Worm (Caenorhabditis elegans): ENCODE data around the gene rmd-1.
A peak's percentile ranks its signal among the peaks of the same experiment; 100 is the strongest.

The rmd-1 gene

DNA sequence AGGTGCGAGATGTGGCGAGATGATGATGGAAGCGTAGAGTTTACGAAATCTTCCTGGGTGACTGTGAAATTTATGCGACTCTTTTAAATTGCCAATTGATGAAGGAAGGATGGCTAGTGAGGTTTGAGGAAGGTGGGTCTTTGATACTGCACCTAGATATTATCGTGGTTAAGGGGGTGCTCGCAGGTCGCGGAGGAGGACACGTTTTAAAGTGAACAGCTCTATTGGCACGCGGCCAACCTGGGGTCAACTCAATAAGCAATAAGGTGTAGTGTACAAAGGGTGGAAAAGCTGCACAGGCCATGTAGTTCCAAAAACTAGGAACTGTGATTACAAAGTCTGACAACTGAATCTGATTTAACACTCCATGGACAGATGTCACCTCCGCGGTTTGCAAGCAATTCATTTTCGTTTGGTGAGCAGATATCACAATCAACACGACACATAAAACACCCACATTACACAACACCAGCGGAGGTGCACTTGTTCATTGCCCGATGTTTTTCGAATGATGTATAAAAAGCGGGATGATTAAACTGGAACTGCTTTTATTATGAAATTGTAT lies 13.5 kb upstream of the rmd-1 start:
- TF ChIP-seq med-1 (GFP tag; optimal IDR thresholded peaks at IDR 0.05; ENCODE audit: insufficient read depth): no peak
- TF ChIP-seq cog-1 (tag; optimal IDR thresholded peaks at IDR 0.05): no peak
- TF ChIP-seq T22C8.4 (GFP tag; IDR thresholded peaks at IDR 0.05): no peak
- no peak for TF ChIP-seq ref-1 (GFP tag; conservative IDR thresholded peaks at IDR 0.05)
- TF ChIP-seq tab-1 (GFP tag; IDR thresholded peaks at IDR 0.05): no peak
- TF ChIP-seq ztf-29 (GFP tag; IDR thresholded peaks at IDR 0.05): no peak
- TF ChIP-seq flt-1 (GFP tag; IDR thresholded peaks at IDR 0.05): no peak
- no peak for TF ChIP-seq ztf-23 (GFP tag; IDR thresholded peaks at IDR 0.05)

DNA sequence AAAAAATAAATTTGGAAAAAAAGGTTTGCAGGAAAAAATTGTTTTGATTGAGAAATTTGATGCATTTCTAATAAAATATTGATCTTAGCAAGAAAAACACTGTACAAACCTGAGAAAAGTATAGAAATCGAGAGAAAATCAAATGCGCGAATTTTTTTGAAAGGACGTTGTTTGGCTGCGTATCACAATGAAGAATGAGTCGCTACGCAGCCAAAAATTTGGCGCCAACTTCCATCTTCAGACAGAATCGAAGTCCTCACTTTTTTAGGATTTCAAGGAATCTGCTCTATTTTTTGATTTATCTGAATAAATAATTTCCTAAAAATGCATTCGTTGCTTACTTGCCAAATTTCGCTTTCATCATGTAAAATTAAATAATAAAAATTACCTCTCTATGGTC lies 12.2 kb upstream of the rmd-1 start:
- TF ChIP-seq ztf-29 (GFP tag; IDR thresholded peaks at IDR 0.05) (no peak), tab-1 (GFP tag; IDR thresholded peaks at IDR 0.05) (no peak), flt-1 (GFP tag; IDR thresholded peaks at IDR 0.05) (no peak), T22C8.4 (GFP tag; IDR thresholded peaks at IDR 0.05) (no peak)

DNA sequence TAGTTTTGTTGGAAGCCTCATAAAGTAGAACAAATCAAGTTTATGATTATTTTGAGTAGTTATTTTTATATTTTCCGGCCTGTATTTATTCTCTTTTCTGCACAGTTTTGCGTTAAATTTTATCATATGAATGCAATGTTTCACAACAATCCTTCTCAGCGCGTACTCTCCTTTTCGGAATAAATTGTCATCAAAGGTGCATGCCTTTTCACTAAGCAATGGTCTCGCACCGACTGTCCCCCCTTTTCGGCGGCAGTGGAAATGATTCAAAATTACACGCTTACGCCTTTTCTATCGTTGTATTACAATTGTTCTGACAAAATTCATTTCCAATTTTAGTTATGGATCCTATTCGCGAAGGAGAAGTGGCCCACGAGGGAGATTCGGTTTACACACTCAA lies 11.8 kb upstream of the rmd-1 start, which contains the start of the genes iff-1 and cdk-1:
Gene iff-1, minus strand, starts transcription at position 61 of the 400 bp plus-strand sequence.
Gene cdk-1, plus strand, starts transcription at position 340 of the 400 bp plus-strand sequence.
- TF ChIP-seq cog-1 (tag; optimal IDR thresholded peaks at IDR 0.05) (no peak), klf-2 (GFP tag; conservative IDR thresholded peaks at IDR 0.05) (no peak), flt-1 (GFP tag; IDR thresholded peaks at IDR 0.05) (0 out of 2 replicates have a peak, but pooled peaks have one; percentile 25)

DNA sequence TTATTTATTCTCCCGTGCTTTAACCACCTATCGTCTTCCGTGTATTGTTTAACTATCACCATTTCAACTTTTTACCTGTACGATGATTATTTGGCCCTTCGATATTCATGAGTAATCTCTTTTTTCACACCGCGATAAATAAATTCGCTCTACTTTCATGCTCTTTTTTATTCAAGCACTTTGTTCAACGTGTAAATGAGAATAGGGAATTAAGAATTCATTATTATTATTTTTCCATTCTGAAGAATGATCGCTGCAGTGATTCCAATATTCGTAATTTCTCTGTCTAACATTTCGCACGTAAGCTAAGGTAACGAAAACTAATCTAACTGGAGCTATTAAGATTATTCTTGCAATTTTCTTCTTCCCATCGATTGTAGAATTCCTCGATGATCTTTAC lies 10.2 kb upstream of the rmd-1 start, which contains the start of gene T05G5.4:
Gene T05G5.4, plus strand, starts transcription at position 241 of the 400 bp plus-strand sequence.
- TF ChIP-seq med-1 (GFP tag; optimal IDR thresholded peaks at IDR 0.05; ENCODE audit: insufficient read depth): no peak
- no peak for TF ChIP-seq ref-1 (GFP tag; conservative IDR thresholded peaks at IDR 0.05)
- TF ChIP-seq cog-1 (tag; optimal IDR thresholded peaks at IDR 0.05): no peak
- no peak for TF ChIP-seq T22C8.4 (GFP tag; IDR thresholded peaks at IDR 0.05)
- no peak for TF ChIP-seq tab-1 (GFP tag; IDR thresholded peaks at IDR 0.05)
- no peak for TF ChIP-seq klf-2 (GFP tag; conservative IDR thresholded peaks at IDR 0.05)
- TF ChIP-seq flt-1 (GFP tag; IDR thresholded peaks at IDR 0.05): no peak
- no peak for TF ChIP-seq ztf-23 (GFP tag; IDR thresholded peaks at IDR 0.05)
- TF ChIP-seq ztf-29 (GFP tag; IDR thresholded peaks at IDR 0.05): no peak

DNA sequence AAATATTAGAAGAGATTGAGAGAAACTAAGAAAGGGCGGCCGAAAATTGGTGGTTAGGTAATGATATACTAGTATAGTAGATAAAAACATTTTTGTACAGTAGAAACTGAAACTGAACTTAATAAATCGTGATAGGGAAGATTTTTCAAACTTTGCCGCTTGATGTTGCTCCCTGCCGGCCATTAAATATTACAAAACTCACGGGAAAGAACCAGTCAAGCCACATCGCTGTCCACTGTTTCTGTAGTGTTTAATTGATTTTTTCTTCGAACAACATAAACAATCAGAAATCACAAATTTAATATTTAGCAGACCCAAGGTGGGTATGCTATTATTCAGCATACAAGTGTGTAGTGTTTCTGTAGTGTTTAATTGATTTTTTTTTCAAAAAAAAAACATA lies 7.8 kb upstream of the rmd-1 start, which contains the start of gene T05G5.5:
Gene T05G5.5, minus strand, starts transcription at position 359 of the 400 bp plus-strand sequence.
- TF ChIP-seq cog-1 (tag; optimal IDR thresholded peaks at IDR 0.05) (no peak), ztf-29 (GFP tag; IDR thresholded peaks at IDR 0.05) (no peak), ztf-23 (GFP tag; IDR thresholded peaks at IDR 0.05) (no peak), ref-1 (GFP tag; conservative IDR thresholded peaks at IDR 0.05) (no peak), T22C8.4 (GFP tag; IDR thresholded peaks at IDR 0.05) (no peak), med-1 (GFP tag; optimal IDR thresholded peaks at IDR 0.05; ENCODE audit: insufficient read depth) (no peak), klf-2 (GFP tag; conservative IDR thresholded peaks at IDR 0.05) (no peak), tab-1 (GFP tag; IDR thresholded peaks at IDR 0.05) (no peak), flt-1 (GFP tag; IDR thresholded peaks at IDR 0.05) (no peak)

DNA sequence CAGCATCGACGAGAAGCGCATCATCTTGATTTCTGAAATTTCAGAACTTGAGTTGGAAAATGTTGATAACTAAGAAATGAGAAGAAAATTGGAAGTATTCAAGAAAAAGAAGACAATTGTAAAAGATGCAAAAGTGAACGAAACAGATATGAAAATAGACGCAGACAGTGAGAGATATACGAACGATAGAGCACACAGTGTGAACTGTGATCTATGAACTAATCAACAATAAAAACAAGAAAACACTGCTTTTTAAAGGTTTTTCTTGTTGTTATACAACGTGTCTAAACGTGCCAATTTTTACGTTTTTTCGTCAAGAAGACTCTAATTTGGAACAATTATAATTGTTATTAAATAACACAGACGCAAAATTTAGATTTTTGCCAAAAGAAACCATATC lies 6.0 kb upstream of the rmd-1 start, which contains the start of gene ech-6:
Gene ech-6, minus strand, starts transcription at position 32 of the 400 bp plus-strand sequence.
- TF ChIP-seq ztf-23 (GFP tag; IDR thresholded peaks at IDR 0.05): no peak
- TF ChIP-seq med-1 (GFP tag; optimal IDR thresholded peaks at IDR 0.05; ENCODE audit: insufficient read depth): no peak
- TF ChIP-seq klf-2 (GFP tag; conservative IDR thresholded peaks at IDR 0.05): no peak
- no peak for TF ChIP-seq cog-1 (tag; optimal IDR thresholded peaks at IDR 0.05)
- no peak for TF ChIP-seq T22C8.4 (GFP tag; IDR thresholded peaks at IDR 0.05)
- TF ChIP-seq flt-1 (GFP tag; IDR thresholded peaks at IDR 0.05): no peak
- TF ChIP-seq ztf-29 (GFP tag; IDR thresholded peaks at IDR 0.05): no peak
- no peak for TF ChIP-seq tab-1 (GFP tag; IDR thresholded peaks at IDR 0.05)
- TF ChIP-seq ref-1 (GFP tag; conservative IDR thresholded peaks at IDR 0.05): no peak

DNA sequence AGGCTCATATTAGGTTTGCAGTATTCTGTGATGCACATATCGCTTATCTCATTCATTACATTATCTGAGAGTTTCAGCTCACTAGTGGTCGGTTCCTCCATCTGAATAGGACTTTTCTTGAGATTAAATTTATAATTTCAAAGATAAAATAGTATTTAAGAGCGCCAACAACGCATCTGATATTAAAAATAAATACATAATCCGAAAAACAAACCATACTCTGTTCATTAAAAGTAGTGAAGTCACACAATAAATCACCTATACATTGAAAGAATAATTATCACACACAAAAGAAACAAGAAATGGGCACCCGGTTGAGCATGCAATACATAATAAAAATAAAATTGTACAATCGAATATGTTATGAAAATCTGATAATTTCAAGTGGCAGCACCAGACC lies 1.5 kb upstream of the rmd-1 start, which contains the start of gene vps-53:
Gene vps-53, minus strand, starts transcription at position 101 of the 400 bp plus-strand sequence.
- TF ChIP-seq T22C8.4 (GFP tag; IDR thresholded peaks at IDR 0.05): no peak
- TF ChIP-seq klf-2 (GFP tag; conservative IDR thresholded peaks at IDR 0.05): no peak
- no peak for TF ChIP-seq ztf-23 (GFP tag; IDR thresholded peaks at IDR 0.05)
- TF ChIP-seq med-1 (GFP tag; optimal IDR thresholded peaks at IDR 0.05; ENCODE audit: insufficient read depth): no peak
- TF ChIP-seq flt-1 (GFP tag; IDR thresholded peaks at IDR 0.05): no peak
- TF ChIP-seq ref-1 (GFP tag; conservative IDR thresholded peaks at IDR 0.05): no peak
- no peak for TF ChIP-seq cog-1 (tag; optimal IDR thresholded peaks at IDR 0.05)
- TF ChIP-seq tab-1 (GFP tag; IDR thresholded peaks at IDR 0.05): no peak
- TF ChIP-seq ztf-29 (GFP tag; IDR thresholded peaks at IDR 0.05): no peak

DNA sequence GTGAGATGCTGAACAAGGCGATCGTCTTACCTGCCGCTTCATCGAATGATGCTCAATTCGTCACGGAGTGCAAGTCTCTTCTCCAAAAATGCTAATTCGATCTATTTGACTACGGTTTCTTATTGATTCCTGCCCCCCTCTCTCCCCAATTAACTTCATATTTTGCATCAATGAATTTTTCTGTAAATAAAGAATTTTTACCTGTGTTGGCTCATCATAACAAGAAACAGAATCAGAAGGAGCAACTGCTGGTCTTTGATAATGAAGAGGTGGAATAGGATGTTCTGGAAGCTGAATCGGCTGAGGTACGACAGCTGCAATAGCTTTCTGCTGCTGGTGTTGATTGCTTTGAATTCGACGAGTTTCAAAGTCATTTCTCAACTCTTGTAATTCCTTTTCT lies 1.3 kb downstream of the rmd-1 start:
- no peak for TF ChIP-seq tab-1 (GFP tag; IDR thresholded peaks at IDR 0.05)
- no peak for TF ChIP-seq cog-1 (tag; optimal IDR thresholded peaks at IDR 0.05)
- no peak for TF ChIP-seq T22C8.4 (GFP tag; IDR thresholded peaks at IDR 0.05)
- no peak for TF ChIP-seq ztf-29 (GFP tag; IDR thresholded peaks at IDR 0.05)
- no peak for TF ChIP-seq klf-2 (GFP tag; conservative IDR thresholded peaks at IDR 0.05)
- TF ChIP-seq ztf-23 (GFP tag; IDR thresholded peaks at IDR 0.05): no peak
- no peak for TF ChIP-seq flt-1 (GFP tag; IDR thresholded peaks at IDR 0.05)
- TF ChIP-seq med-1 (GFP tag; optimal IDR thresholded peaks at IDR 0.05; ENCODE audit: insufficient read depth): no peak
- TF ChIP-seq ref-1 (GFP tag; conservative IDR thresholded peaks at IDR 0.05): no peak

DNA sequence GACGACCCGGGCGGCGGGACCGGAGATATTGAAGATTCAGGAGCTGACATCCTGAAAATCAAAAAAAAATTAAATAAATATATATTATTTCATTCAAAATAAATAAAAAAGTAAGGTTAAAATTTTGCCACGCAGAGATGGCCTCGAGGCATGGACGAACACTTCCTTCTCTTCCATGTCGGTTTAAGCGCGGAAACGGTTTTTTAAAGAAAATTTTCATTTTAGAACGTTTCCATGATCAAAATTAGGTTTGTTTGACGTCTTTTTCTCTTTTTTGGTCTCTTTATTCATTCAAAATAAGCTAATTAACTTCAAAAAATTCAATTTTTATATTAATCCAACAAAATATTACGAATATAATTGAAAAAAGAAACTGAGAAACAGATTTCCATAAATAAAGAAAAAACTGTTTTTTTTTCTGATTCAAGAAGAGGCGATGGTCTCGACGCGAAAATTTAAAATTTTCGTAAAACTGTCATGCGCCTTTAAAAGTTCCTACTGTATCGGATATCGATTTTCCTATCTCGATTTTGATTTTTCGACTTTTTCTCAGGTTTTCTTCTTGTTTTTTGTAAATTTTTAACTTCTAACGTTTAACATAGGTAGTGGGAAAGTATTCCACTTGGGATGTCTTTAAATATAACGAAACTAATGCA lies 3.3 kb downstream of the rmd-1 start, which contains the start of gene gcc-2:
Gene gcc-2, minus strand, starts transcription at position 51 of the 656 bp plus-strand sequence.
- TF ChIP-seq klf-2 (GFP tag; conservative IDR thresholded peaks at IDR 0.05): no peak
- TF ChIP-seq cog-1 (tag; optimal IDR thresholded peaks at IDR 0.05): no peak
- TF ChIP-seq T22C8.4 (GFP tag; IDR thresholded peaks at IDR 0.05): no peak
- TF ChIP-seq tab-1 (GFP tag; IDR thresholded peaks at IDR 0.05): no peak
- TF ChIP-seq flt-1 (GFP tag; IDR thresholded peaks at IDR 0.05): no peak
- TF ChIP-seq med-1 (GFP tag; optimal IDR thresholded peaks at IDR 0.05; ENCODE audit: insufficient read depth): no peak
- TF ChIP-seq ztf-29 (GFP tag; IDR thresholded peaks at IDR 0.05): no peak
- no peak for TF ChIP-seq ztf-23 (GFP tag; IDR thresholded peaks at IDR 0.05)
- TF ChIP-seq ref-1 (GFP tag; conservative IDR thresholded peaks at IDR 0.05): no peak

All from whole organism, midembryonic.